Fruit fly (Drosophila melanogaster): Measurements from ENCODE around the gene CG7906.

- peak in 1 of 2 experiments; percentile 6 for TF ChIP-seq CTCF (optimal IDR thresholded peaks at IDR 0.05)
- no peak for TF ChIP-seq CG8478 (optimal IDR thresholded peaks at IDR 0.05)
Measured at dm6 chr3L:14190625-14191475, 45.6 kb upstream of the CG7906 start, which contains the start of gene nuf.

Data from S2 (cell line).